Fruit fly (Drosophila melanogaster) whole organism, prepupa: ENCODE measurements around the gene Chro.
A peak's percentile ranks its signal among the peaks of the same experiment; 100 is the strongest.

ENCODE experiments used
- Blimp-1 ChIP-seq: fragments of 200-800 bp; sonication (Bioruptor generic); optimal IDR thresholded peaks from 3 replicates; lab custom pipeline; 2017; ENCODE audit warnings: missing biosample characterization, missing genetic modification characterization, mild to moderate bottlenecking, moderate library complexity, missing genetic modification reagents
- CG10631 ChIP-seq: fragments of 200-800 bp; sonication (Bioruptor generic); optimal IDR thresholded peaks from 2 replicates; lab custom pipeline; 2016; ENCODE audit warnings: missing biosample characterization, missing genetic modification characterization
- CG10669 ChIP-seq: fragments of 200-800 bp; sonication (Bioruptor generic); optimal IDR thresholded peaks from 3 replicates; lab custom pipeline; 2018; ENCODE audit warnings: missing biosample characterization, mild to moderate bottlenecking, missing genetic modification characterization, moderate library complexity
- CG11294 ChIP-seq: fragments of 200-800 bp; sonication (Bioruptor generic); IDR thresholded peaks from 2 replicates; pipeline ENCODE4 v1.3.6; 2022; ENCODE audit warnings: missing biosample characterization, missing genetic modification characterization
- CG11762 ChIP-seq: fragments of 200-800 bp; sonication (Bioruptor generic); optimal IDR thresholded peaks from 3 replicates; lab custom pipeline; 2016; ENCODE audit warnings: missing biosample characterization, missing genetic modification characterization; ENCODE audit not compliant: insufficient read depth
- CG11902 ChIP-seq: fragments of 200-800 bp; sonication (Bioruptor generic); optimal IDR thresholded peaks from 3 replicates; lab custom pipeline; 2016; ENCODE audit warnings: missing biosample characterization, missing genetic modification characterization
- CG1621 ChIP-seq: fragments of 200-800 bp; sonication (Bioruptor generic); optimal IDR thresholded peaks from 3 replicates; lab custom pipeline; 2018; ENCODE audit warnings: missing biosample characterization, mild to moderate bottlenecking, missing genetic modification characterization
- CG3032 ChIP-seq: fragments of 200-800 bp; optimal IDR thresholded peaks from 2 replicates; lab custom pipeline; 2019; ENCODE audit warnings: missing biosample characterization, mild to moderate bottlenecking, missing genetic modification characterization, moderate library complexity
- CG31627 ChIP-seq: fragments of 200-800 bp; sonication (Bioruptor generic); optimal IDR thresholded peaks from 3 replicates; lab custom pipeline; 2016; ENCODE audit warnings: missing biosample characterization, missing genetic modification characterization
- CG32006 ChIP-seq: fragments of 200-800 bp; sonication (Bioruptor generic); optimal IDR thresholded peaks from 3 replicates; lab custom pipeline; 2017; ENCODE audit warnings: missing biosample characterization, mild to moderate bottlenecking, missing genetic modification characterization
- CG34406 ChIP-seq: fragments of 200-800 bp; sonication (Bioruptor generic); optimal IDR thresholded peaks from 3 replicates; lab custom pipeline; 2016; ENCODE audit warnings: missing biosample characterization, missing genetic modification characterization
- CG4318 ChIP-seq: fragments of 200-800 bp; sonication (Bioruptor generic); optimal IDR thresholded peaks from 3 replicates; lab custom pipeline; 2017; ENCODE audit warnings: missing biosample characterization, mild to moderate bottlenecking, missing genetic modification characterization
- CG6163 ChIP-seq: fragments of 200-800 bp; sonication (Bioruptor generic); IDR thresholded peaks from 3 replicates; pipeline ENCODE4 v1.3.6; 2022; ENCODE audit warnings: missing biosample characterization, missing genetic modification characterization
- CG6276 ChIP-seq: fragments of 200-800 bp; sonication (Bioruptor generic); optimal IDR thresholded peaks from 2 replicates; lab custom pipeline; 2017; ENCODE audit warnings: missing biosample characterization, mild to moderate bottlenecking, missing genetic modification characterization
- CG6792 ChIP-seq: fragments of 200-800 bp; sonication (Bioruptor generic); optimal IDR thresholded peaks from 3 replicates; lab custom pipeline; 2016; ENCODE audit warnings: missing biosample characterization, missing genetic modification characterization
- CG6808 ChIP-seq: fragments of 200-800 bp; sonication (Bioruptor generic); optimal IDR thresholded peaks from 3 replicates; lab custom pipeline; 2017; ENCODE audit warnings: missing biosample characterization, missing genetic modification characterization, mild to moderate bottlenecking, moderate library complexity, missing genetic modification reagents
- CG8119 ChIP-seq: fragments of 200-800 bp; sonication (Bioruptor generic); IDR thresholded peaks from 3 replicates; pipeline ENCODE4 v1.3.6; 2022; ENCODE audit warnings: missing biosample characterization, missing genetic modification characterization
- CG8632 ChIP-seq: fragments of 200-800 bp; sonication (Bioruptor generic); optimal IDR thresholded peaks from 3 replicates; lab custom pipeline; 2016; ENCODE audit warnings: missing biosample characterization, missing genetic modification characterization
- CG9139 ChIP-seq: fragments of 200-800 bp; sonication (Bioruptor generic); optimal IDR thresholded peaks from 3 replicates; lab custom pipeline; 2017; ENCODE audit warnings: missing biosample characterization, mild to moderate bottlenecking, missing genetic modification characterization
- Eip75B ChIP-seq: fragments of 200-800 bp; sonication (Bioruptor generic); optimal IDR thresholded peaks from 3 replicates; lab custom pipeline; 2016; ENCODE audit warnings: missing biosample characterization, missing genetic modification characterization
- Eip78C ChIP-seq: fragments of 200-800 bp; sonication (Bioruptor generic); peaks from one replicate; lab custom pipeline; 2016; ENCODE audit warnings: missing biosample characterization, missing genetic modification characterization
- Eip93F ChIP-seq: fragments of 200-800 bp; sonication (Bioruptor generic); optimal IDR thresholded peaks from 2 replicates; lab custom pipeline; 2016; ENCODE audit warnings: missing biosample characterization, mild to moderate bottlenecking, missing genetic modification characterization
- Ets21C ChIP-seq: fragments of 200-800 bp; sonication (Bioruptor generic); optimal IDR thresholded peaks from 3 replicates; lab custom pipeline; 2016; ENCODE audit warnings: missing biosample characterization, missing genetic modification characterization
- Ets96B ChIP-seq: fragments of 200-800 bp; optimal IDR thresholded peaks from 2 replicates; lab custom pipeline; 2019; ENCODE audit warnings: missing biosample characterization, mild to moderate bottlenecking, missing genetic modification characterization, moderate library complexity
- Gug ChIP-seq: fragments of 200-800 bp; sonication (Bioruptor generic); IDR thresholded peaks from 2 replicates; pipeline ENCODE4 v1.3.6; 2022; ENCODE audit warnings: missing biosample characterization, missing genetic modification characterization
- Hr38 ChIP-seq: sonication (Bioruptor generic); optimal IDR thresholded peaks from 2 replicates; lab custom pipeline; 2016; ENCODE audit warnings: missing biosample characterization, missing genetic modification characterization
- Hr39 ChIP-seq: fragments of 200-800 bp; sonication (Bioruptor generic); optimal IDR thresholded peaks from 2 replicates; lab custom pipeline; 2016; ENCODE audit warnings: missing biosample characterization, missing genetic modification characterization
- Met ChIP-seq: fragments of 200-800 bp; sonication (Bioruptor generic); optimal IDR thresholded peaks from 3 replicates; lab custom pipeline; 2016; ENCODE audit warnings: missing biosample characterization, missing genetic modification characterization
- OdsH ChIP-seq: fragments of 200-800 bp; sonication (Bioruptor generic); optimal IDR thresholded peaks from 3 replicates; lab custom pipeline; 2016; ENCODE audit warnings: missing biosample characterization, missing genetic modification characterization
- Sox14 ChIP-seq: fragments of 200-800 bp; sonication (Bioruptor generic); optimal IDR thresholded peaks from 3 replicates; lab custom pipeline; 2016; ENCODE audit warnings: missing biosample characterization, missing genetic modification characterization
- Sox15 ChIP-seq: fragments of 200-800 bp; sonication (Bioruptor generic); optimal IDR thresholded peaks from 3 replicates; lab custom pipeline; 2016; ENCODE audit warnings: missing biosample characterization, missing genetic modification characterization
- achi ChIP-seq: fragments of 200-800 bp; sonication (Bioruptor generic); optimal IDR thresholded peaks from 3 replicates; lab custom pipeline; 2016; ENCODE audit warnings: missing biosample characterization, missing genetic modification characterization
- dac ChIP-seq: fragments of 200-800 bp; sonication (Bioruptor generic); optimal IDR thresholded peaks from 2 replicates; lab custom pipeline; 2017; ENCODE audit warnings: missing biosample characterization, mild to moderate bottlenecking, missing genetic modification characterization
- dsx ChIP-seq: fragments of 200-800 bp; optimal IDR thresholded peaks from 3 replicates; lab custom pipeline; 2019; ENCODE audit warnings: missing biosample characterization, mild to moderate bottlenecking, missing genetic modification characterization, moderate library complexity; ENCODE audit not compliant: poor library complexity, severe bottlenecking
- fd59A ChIP-seq: fragments of 200-800 bp; sonication (Bioruptor generic); optimal IDR thresholded peaks from 2 replicates; lab custom pipeline; 2017; ENCODE audit warnings: missing biosample characterization, mild to moderate bottlenecking, missing genetic modification characterization, missing genetic modification reagents
- fkh ChIP-seq: fragments of 200-800 bp; sonication (Bioruptor generic); optimal IDR thresholded peaks from 3 replicates; lab custom pipeline; 2017; ENCODE audit warnings: missing biosample characterization, mild to moderate bottlenecking, missing genetic modification characterization, moderate library complexity
- net ChIP-seq: fragments of 200-800 bp; sonication (Bioruptor generic); optimal IDR thresholded peaks from 3 replicates; lab custom pipeline; 2016; ENCODE audit warnings: missing biosample characterization, missing genetic modification characterization
- salr ChIP-seq, 2 experiments: fragments of 200-800 bp; sonication (Bioruptor generic); optimal IDR thresholded peaks; 3 replicates each; lab custom pipeline; 2016 to 2018; ENCODE audit warnings: missing biosample characterization in 2 of 2, missing genetic modification characterization in 2 of 2, mild to moderate bottlenecking in 1 of 2
- spab ChIP-seq: fragments of 200-800 bp; sonication (Bioruptor generic); optimal IDR thresholded peaks from 2 replicates; lab custom pipeline; 2017; ENCODE audit warnings: missing biosample characterization, mild to moderate bottlenecking, missing genetic modification characterization, missing genetic modification reagents
- ss ChIP-seq, 2 experiments: fragments of 200-800 bp; sonication (Bioruptor generic); optimal IDR thresholded peaks; 2 replicates in 1 of 2; 3 replicates in 1 of 2; lab custom pipeline; 2017 to 2018; ENCODE audit warnings: mild to moderate bottlenecking in 2 of 2, missing biosample characterization in 2 of 2, missing genetic modification characterization in 2 of 2, moderate library complexity in 1 of 2
- svp ChIP-seq: fragments of 200-800 bp; sonication (Bioruptor generic); peaks from one replicate; lab custom pipeline; 2016; ENCODE audit warnings: missing biosample characterization, missing genetic modification characterization
- topi ChIP-seq: fragments of 200-800 bp; sonication (Bioruptor generic); optimal IDR thresholded peaks from 3 replicates; lab custom pipeline; 2016; ENCODE audit warnings: missing biosample characterization, missing genetic modification characterization
- vri ChIP-seq: fragments of 200-800 bp; sonication (Bioruptor generic); optimal IDR thresholded peaks from 3 replicates; lab custom pipeline; 2016; ENCODE audit warnings: missing biosample characterization, mild to moderate bottlenecking, missing genetic modification characterization

Gene Chro

dm6 chr3L:22851172-22852128 is 27.3 kb downstream of the Chro start (continued):
- TF ChIP-seq CG11294 (GFP tag; lab: Robert Waterston, UW) (no peak), CG6163 (GFP tag; lab: Robert Waterston, UW) (peak; percentile 79; the same call in 2 of the 3 replicates), Eip75B (GFP tag; lab: Kevin White, UChicago) (peak; percentile 78), dsx (GFP tag; lab: Kevin White, UChicago) (peak; percentile 99), CG10631 (GFP tag; lab: Kevin White, UChicago) (peak; percentile 37), OdsH (GFP tag; lab: Kevin White, UChicago) (peak; percentile 10), CG6808 (GFP tag; lab: Kevin White, UChicago) (peak; percentile 96), CG3032 (peak; percentile 77), Eip93F (GFP tag; lab: Kevin White, UChicago) (peak; percentile 14), CG11762 (GFP tag; lab: Kevin White, UChicago) (peak; percentile 1), Eip78C (GFP tag; lab: Kevin White, UChicago) (peak; percentile 89), CG11902 (GFP tag; lab: Kevin White, UChicago) (no peak), achi (peak; percentile 54), Hr38 (GFP tag; lab: Kevin White, UChicago) (no peak), net (GFP tag; lab: Kevin White, UChicago) (peak; percentile 70), dac (GFP tag; lab: Kevin White, UChicago) (no peak), fkh (GFP tag; lab: Kevin White, UChicago) (no peak)

- TF ChIP-seq dsx (GFP tag; lab: Kevin White, UChicago) (peak; percentile 86), spab (GFP tag; lab: Kevin White, UChicago) (no peak)
- TF ChIP-seq, all 60 proteins: peak for 1
These were observed 29.8 kb downstream of the Chro start for dm6 chr3L:22848940-22849339.

- TF ChIP-seq vri (peak; percentile 10), CG4318 (GFP tag; lab: Kevin White, UChicago) (no peak), fkh (GFP tag; lab: Kevin White, UChicago) (no peak), ss (GFP tag; optimal IDR thresholded peaks at IDR 0.05; lab: Kevin White, UChicago) (peak; percentile 54 to 57), Met (peak; percentile 20), Blimp-1 (GFP tag; lab: Kevin White, UChicago) (no peak), Sox14 (GFP tag; lab: Kevin White, UChicago) (peak; percentile 9), spab (GFP tag; lab: Kevin White, UChicago) (no peak), Hr38 (GFP tag; lab: Kevin White, UChicago) (no peak), salr (GFP tag; optimal IDR thresholded peaks at IDR 0.05; lab: Kevin White, UChicago) (no peak), svp (GFP tag; lab: Kevin White, UChicago) (peak; percentile 67), CG11294 (GFP tag; lab: Robert Waterston, UW) (no peak), CG6808 (GFP tag; lab: Kevin White, UChicago) (peak; percentile 64), CG1621 (tag; lab: Kevin White, UChicago) (no peak), net (GFP tag; lab: Kevin White, UChicago) (peak; percentile 25), CG34406 (GFP tag; lab: Kevin White, UChicago) (no peak), CG10669 (GFP tag; lab: Kevin White, UChicago) (peak; percentile 3), dsx (GFP tag; lab: Kevin White, UChicago) (peak; percentile 63), topi (GFP tag; lab: Kevin White, UChicago) (peak; percentile 9), Eip78C (GFP tag; lab: Kevin White, UChicago) (peak; percentile 82), CG31627 (no peak), fd59A (GFP tag; lab: Kevin White, UChicago) (no peak), Gug (no peak), Ets96B (no peak), Sox15 (GFP tag; lab: Kevin White, UChicago) (no peak), Hr39 (GFP tag; lab: Kevin White, UChicago) (no peak), CG9139 (GFP tag; lab: Kevin White, UChicago) (peak; percentile 31), Ets21C (no peak), CG8632 (GFP tag; lab: Kevin White, UChicago) (no peak), CG6792 (no peak), CG6276 (peak; percentile 32), CG8119 (0 out of 3 replicates have a peak, but pooled peaks have one; percentile 19), CG32006 (GFP tag; lab: Kevin White, UChicago) (no peak), CG11762 (GFP tag; lab: Kevin White, UChicago) (no peak)
These were observed 31.1 kb downstream of the Chro start for dm6 chr3L:22847679-22848118.
